Fruit fly (Drosophila melanogaster) whole organism, larva: ENCODE measurements around the gene ebo.
A peak's percentile ranks its signal among the peaks of the same experiment; 100 is the strongest.
"Not testable (repeated sequence)": the region's sequence is repeated elsewhere in the genome, so short reads cannot be mapped to it uniquely, and the experiment has no call there.

ENCODE experiments used
- noc ChIP-seq: fragments of 200-800 bp; sonication (Bioruptor generic); optimal IDR thresholded peaks from 3 replicates; lab custom pipeline; 2019; ENCODE audit warnings: missing biosample characterization, mild to moderate bottlenecking, missing genetic modification characterization, moderate library complexity

ebo gene

DNA sequence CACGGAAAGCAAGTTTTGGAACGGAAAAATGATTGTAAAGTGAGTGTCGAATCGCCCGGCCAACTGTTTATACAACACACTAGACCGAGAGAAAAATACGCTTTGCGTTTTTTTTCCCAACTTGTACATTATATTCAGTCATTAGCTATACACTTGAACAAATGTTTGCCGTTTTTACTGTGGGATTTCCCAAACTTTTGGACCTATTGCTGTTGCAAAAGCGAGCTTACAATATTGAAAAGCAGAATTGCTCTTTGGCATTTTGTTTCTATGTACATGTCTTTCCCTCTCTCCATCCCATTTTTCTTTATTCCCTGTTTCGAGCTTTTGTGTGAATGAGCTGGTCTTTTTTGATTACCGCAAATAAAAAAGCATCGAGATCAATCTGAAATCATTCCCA lies 21.0 kb upstream of the ebo start:
- TF ChIP-seq noc (tag; lab: Kevin White, UChicago) = no peak

DNA sequence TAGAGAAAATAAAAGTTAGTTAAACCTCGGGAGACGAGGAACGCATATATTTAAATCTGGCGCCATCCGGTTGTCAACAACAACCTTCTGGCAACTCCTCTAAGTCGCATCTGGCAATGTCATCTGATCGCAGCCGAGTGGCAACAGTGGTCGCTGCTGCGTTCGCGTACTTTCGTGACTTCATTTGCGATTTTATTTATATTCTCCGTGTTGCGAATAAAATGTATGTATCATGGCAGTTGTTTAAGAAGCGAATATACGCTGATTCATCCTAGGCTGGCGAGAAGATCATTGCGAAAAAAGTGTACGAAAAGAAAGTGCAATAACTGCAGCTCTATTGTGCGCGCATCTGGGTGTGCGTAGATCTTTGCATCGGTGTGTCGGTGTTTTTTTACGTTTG lies 19.9 kb upstream of the ebo start, which contains the start of gene svr:
svr (plus strand) TSS at position 121 of the 400 bp plus-strand sequence.
- TF ChIP-seq noc (tag; lab: Kevin White, UChicago) = no peak

DNA sequence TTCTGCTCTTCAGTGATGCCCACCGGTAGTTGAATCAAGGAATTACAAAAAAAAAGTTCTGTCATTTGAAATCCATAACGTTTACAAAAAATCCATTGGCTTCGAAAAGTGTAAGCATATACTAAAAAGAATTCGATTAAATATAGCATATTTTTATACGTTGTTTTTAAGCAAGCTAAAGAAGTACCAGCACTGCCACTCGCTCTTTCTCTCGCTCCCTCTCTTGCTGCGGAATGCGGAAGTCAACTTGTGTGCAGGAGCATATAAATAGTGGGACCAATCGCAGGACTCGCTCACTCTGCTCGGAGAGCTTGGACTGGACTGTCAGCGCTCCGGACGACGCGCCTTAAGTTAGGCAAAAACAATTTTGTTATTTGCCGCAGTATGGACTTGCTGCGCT lies 18.2 kb upstream of the ebo start, which contains the start of gene CG17778:
CG17778 (plus strand) TSS at position 8 of the 400 bp plus-strand sequence.
- TF ChIP-seq noc (tag; lab: Kevin White, UChicago) = no peak

DNA sequence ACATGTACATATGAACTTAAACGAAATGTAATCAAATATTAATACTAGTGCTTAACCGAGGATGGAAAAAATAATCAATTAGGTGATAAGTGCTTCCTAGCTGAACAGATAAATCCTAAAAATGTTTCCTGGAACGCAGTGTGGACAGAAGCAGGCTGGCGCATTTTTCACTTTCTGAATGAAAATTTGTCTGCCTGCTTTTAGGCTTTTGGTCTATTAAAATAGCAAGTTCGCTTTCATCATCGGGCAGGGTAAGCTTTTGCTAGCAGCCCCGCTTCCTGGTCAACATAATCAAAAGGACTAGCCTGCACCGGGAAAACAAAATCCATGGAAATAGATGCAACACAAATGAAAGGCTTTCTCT lies 17.8 kb upstream of the ebo start:
- no peak for TF ChIP-seq noc (tag; lab: Kevin White, UChicago)

DNA sequence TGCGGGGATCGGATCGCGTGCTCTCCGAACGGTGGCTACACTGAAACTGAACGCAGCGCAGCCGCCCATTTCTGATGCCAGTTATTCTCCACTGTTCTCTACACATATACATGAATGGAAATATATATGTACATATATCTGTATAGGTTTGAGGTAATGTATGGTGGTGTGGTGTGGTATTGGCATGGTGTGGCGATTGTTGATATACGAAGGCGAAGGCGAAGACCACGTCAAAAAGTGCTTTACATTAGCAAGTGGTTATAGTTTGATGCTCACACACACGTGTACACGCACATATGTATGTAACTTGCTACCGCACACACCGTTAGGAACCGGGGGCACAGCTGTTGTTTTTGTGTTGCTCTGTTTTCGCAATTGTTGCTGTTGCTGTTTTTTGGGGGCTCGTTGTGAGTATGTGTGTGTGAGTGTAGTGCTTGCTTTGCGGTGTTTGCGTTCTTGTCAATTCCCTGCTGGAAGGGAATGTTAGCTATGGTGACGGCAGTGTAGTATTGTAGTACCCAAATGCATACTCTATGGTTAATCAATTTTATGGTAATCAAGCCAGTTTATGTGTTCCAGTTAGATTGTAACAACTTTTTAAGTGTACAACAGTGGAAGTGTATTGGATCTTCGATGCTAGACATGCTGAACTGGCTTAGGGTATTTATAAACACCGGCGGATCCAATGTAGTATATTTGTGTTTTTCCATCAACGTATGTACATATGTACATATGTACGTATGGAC lies 17.2 kb upstream of the ebo start, which contains the start of gene CG17896:
CG17896 (minus strand) TSS at position 51 of the 746 bp plus-strand sequence.
- TF ChIP-seq noc (tag; lab: Kevin White, UChicago) = peak; percentile 98

DNA sequence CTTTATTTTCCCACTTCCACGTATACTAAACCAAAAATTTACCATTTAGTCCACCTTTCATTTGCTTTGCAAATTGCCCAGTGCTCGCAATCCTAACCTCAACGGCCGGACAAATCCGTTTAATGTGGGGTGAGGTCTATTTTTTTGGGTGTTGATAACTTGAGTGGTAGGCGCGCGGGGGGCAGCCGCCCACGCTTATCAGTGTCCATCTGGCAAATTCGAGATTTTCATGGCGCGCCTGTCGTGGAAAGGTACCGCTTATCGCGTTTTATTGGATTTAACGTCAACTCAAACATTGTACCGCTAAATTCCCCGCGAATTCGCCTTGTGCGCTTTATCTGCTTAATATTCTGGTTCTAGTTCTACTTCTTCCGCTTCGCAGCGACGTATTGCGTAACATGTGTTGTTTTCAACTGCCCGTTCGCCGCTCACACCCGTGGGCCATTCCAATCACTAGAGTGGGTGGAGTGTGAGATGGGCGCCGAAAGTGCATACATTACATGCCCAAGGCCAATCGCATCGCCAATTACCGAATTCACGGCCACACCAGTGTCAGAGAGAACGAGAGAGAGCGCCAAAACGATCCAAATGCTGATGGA lies 16.4 kb upstream of the ebo start:
- peak; percentile 11 for TF ChIP-seq noc (tag; lab: Kevin White, UChicago)

DNA sequence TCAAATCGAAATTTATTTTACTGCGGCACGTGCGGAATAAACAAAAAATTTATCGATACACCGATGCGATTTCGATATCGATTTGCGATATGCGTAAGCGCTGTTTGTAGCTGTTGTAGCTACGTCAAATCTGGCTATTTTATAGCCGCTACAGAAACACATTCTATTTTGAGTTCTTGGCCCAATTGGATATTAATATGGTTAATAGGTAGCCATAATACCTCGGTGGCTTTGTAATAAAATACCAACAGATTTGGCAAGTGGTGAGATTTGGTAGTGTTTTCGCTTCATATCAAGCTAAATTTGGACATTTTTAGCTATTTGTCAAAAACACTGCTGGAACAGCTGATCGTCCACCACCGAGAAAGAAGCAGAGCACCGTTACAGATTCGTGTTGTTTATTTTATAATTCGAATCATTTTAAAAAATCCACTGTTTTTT lies 11.2 kb upstream of the ebo start, which contains the start of the genes CG18273 and CG3156:
CG18273 (minus strand) TSS at position 65 of the 441 bp plus-strand sequence.
CG3156 (plus strand) TSS at position 362 of the 441 bp plus-strand sequence.
- no peak for TF ChIP-seq noc (tag; lab: Kevin White, UChicago)

DNA sequence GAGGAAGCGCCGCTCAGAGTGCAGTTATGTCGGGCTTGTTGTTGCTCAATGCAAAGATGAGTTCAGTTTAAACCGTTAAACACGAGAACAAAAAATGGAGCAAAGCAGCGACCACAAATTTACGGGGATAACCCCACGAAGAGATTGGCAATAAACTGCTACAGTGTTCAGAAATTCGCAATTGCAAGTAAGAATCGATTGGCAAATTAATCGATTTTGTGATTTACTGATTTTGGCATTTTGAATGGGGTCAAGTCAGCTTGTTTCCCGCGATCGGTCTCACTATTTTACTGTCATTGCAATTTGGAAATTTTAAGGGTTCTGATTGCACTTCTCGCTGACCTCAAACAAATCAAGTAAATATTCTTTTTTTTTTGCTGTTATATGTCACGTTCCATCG lies 5.3 kb upstream of the ebo start, which contains the start of gene CG3176:
CG3176 (plus strand) TSS at position 221 of the 400 bp plus-strand sequence.
- not testable (repeated sequence) for TF ChIP-seq noc (tag; lab: Kevin White, UChicago)

DNA sequence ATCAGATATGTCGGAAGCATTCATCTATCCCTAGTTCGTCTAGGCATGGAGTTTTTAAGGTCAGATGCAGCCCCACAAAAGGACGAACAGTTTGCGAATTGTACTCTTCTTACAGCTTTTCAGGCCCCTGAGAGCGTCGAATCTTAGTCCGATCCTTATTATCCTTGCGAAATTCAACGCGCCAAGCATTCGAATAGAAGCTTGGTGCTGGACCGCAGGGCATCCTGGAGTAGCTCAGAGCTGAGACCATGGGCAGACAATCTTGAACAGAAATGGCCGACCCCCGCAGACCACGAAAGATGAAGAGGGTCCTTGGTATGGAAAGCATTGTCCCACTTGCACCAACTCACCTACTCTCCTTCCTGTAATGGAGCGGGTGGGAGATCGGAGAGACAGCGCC lies 2.4 kb upstream of the ebo start, which contains the start of gene CG32817:
CG32817 (plus strand) TSS at position 301 of the 400 bp plus-strand sequence.
- TF ChIP-seq noc (tag; lab: Kevin White, UChicago) = no peak

DNA sequence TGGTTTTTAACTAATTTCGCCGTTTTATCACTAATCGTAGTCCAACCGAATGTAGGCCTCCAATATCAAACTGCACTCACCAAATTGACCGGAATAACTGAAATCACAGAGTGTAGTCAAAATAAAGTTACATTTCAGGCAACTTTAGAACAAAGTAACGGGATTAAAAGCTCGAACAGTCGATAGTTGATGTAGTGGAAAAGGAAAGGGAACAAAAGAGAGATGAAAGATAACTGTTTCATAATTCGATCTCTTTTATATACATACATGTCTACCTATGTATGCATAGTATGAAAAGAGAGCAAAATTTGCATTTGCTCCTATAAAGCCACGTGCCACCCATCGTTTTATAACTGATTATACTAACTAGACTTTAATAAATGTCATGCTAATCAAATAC lies 5.8 kb downstream of the ebo start, which contains the start of gene CG32816:
CG32816 (minus strand) TSS at position 101 of the 400 bp plus-strand sequence.
- TF ChIP-seq noc (tag; lab: Kevin White, UChicago) = no peak

DNA sequence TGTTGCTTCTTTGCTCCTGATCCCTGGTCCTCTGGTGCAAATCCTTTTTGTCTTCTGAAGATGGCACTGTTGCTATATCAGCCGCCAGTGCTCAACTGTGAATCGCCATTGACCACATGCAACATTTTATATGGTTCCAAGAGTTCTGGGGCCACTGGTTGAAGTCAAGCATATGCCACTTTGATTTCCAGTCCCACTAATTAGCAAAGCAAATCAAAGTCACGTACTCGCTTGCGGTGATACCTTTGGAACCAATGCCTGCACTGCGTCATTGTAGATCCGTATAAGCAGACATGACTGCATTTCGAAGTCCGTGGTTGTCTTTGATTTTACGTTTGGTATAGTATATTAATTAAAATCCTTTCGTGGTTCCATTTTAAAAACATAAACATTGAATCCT lies 7.1 kb downstream of the ebo start, which contains the start of gene Cyp4g1:
Cyp4g1 (minus strand) TSS at position 101 of the 400 bp plus-strand sequence.
- no peak for TF ChIP-seq noc (tag; lab: Kevin White, UChicago)

DNA sequence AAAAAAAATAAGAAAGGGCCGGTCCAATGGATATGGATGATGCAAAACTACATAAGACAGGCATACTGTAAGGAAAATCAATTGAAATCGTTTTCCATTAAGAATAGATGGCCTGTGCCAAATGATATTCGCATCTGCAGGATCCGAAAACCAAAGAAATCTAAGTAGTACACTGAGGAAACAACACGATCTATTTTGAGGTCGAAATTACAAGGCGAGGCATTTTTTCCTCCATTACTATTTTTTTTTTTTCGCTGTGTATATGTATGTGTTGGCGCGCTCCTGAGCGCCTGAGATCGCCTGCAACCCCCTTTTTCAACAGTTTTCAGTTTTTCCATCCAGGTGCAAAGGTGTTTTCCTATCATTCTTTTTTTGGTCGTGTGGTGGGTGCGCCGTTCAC lies 12.4 kb downstream of the ebo start:
- no peak for TF ChIP-seq noc (tag; lab: Kevin White, UChicago)

DNA sequence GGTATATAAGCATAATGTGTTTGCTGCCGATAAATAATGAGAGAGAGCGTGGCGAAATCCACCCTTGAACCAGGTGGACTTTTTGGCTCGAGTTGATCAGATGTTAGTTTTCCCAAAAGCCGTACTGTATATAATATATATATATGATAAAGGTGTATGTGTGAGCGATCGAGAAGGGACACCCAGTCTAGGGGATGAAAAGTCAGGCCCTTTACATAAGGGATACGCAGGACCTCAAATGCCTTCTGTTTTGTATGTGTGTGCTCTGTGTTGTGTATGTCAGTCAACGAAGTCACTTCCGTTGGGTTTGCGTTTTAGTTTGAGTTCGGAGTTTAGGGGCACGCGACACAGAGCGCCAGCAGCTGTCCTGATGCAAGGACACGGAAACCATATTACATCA lies 15.9 kb downstream of the ebo start, which contains the start of gene ase:
ase (plus strand) TSS at position 301 of the 400 bp plus-strand sequence.
- no peak for TF ChIP-seq noc (tag; lab: Kevin White, UChicago)

DNA sequence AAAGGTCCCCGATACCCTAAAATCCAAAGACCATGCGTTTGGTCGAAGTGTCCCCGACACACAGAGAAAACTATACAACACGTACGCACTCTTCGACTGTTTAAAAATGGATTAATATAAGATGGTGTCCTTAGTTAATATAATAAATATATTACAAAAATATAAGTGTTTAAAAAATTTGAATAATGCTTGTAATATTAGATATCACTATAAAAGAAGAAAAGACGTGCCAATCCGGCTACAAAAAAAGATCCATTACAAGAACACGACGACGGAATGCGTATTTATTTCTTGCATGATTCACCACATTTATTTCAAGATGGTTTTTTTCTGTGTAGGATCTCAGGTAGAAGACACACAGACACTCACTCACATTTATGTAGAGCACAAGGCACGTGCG lies 18.6 kb downstream of the ebo start:
- no peak for TF ChIP-seq noc (tag; lab: Kevin White, UChicago)

DNA sequence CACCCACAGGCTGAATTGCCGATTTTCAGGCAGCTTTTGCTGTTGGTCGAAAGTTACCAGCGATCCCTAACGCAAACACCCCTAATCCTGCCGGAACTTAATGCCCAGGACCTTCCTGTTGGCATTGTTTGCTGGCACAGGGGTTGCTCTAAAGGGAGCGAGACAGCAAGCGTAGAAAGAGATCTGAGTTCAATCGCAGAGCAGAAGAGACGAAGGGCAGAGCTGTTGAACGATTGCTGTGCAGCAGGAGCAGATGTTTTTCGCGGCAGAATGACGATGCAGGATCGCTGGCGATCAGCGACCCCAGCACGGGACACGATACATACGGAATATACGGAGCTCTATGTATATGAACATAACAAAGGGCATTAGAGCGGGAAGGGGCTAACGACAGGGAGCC lies 19.4 kb downstream of the ebo start:
- TF ChIP-seq noc (tag; lab: Kevin White, UChicago) = no peak

DNA sequence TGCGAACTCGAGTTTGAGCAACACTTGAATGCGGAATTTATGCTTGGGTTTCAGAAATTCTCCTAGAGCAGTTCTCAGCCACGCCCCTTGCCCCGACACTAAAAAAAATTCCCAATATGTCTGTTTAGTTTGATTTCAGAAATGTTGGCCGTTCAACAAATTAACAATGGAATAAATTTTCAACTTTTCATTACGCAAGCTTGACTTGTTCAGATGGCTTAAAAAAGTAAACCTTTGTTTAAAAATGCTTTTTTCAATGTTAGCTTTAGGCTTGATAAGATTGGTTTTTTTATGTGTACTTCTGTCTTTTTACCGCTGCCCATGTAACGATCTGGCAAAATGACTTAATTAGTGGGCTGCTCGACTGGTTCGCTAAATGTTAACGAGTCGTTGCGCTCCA lies 23.7 kb downstream of the ebo start:
- no peak for TF ChIP-seq noc (tag; lab: Kevin White, UChicago)
